Worm (Caenorhabditis elegans): Measurements from ENCODE around the gene nlp-23.

DNA sequence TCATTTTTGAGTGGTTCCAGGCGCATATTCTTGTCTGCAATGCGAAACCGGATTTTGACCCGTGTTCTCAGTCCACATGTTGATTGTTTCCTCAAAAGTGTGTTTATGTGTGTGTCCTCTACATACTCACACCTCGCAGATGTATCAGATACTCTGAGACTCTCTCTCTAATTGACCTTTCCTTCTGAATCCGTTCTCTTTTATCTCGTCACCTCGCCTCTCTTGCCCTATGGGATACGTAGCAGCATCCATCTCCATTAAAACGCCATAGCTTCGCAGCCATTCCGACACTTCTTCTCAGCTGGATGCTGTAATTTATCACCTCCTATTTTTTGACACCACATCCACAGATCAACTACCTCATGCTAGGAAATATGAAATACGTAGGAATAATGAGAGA is 12.3 kb downstream of the nlp-23 start:
- TF ChIP-seq pes-1 (GFP tag; IDR thresholded peaks at IDR 0.05): no peak
- TF ChIP-seq hnd-1 (tag; optimal IDR thresholded peaks at IDR 0.05): no peak
- no peak for TF ChIP-seq tra-4 (tag; optimal IDR thresholded peaks at IDR 0.05)
- TF ChIP-seq ama-1 (optimal IDR thresholded peaks at IDR 0.05): no peak
- no peak for TF ChIP-seq tbx-37 (GFP tag; conservative IDR thresholded peaks at IDR 0.05)
- TF ChIP-seq flt-1 (GFP tag; IDR thresholded peaks at IDR 0.05): no peak
- no peak for TF ChIP-seq aly-1 (tag; optimal IDR thresholded peaks at IDR 0.05)
- TF ChIP-seq ceh-13 (GFP tag; optimal IDR thresholded peaks at IDR 0.05): no peak
- no peak for TF ChIP-seq tbx-11 (GFP tag; IDR thresholded peaks at IDR 0.05)
- no peak for TF ChIP-seq B0310.2 (tag; optimal IDR thresholded peaks at IDR 0.05)
- no peak for TF ChIP-seq sea-1 (GFP tag; conservative IDR thresholded peaks at IDR 0.05)
- no peak for TF ChIP-seq ets-7 (tag; optimal IDR thresholded peaks at IDR 0.05)
- TF ChIP-seq hmg-4 (GFP tag; optimal IDR thresholded peaks at IDR 0.05): no peak
- TF ChIP-seq scrt-1 (GFP tag; IDR thresholded peaks at IDR 0.05): no peak
